Fruit fly (Drosophila melanogaster): ENCODE data around the gene CG1146.

- TF ChIP-seq Pif1A (GFP tag; optimal IDR thresholded peaks at IDR 0.05) (peak; percentile 52), CG32121 (GFP tag; IDR thresholded peaks at IDR 0.05) (peak; percentile 26; the same call in 1 of the 2 replicates), CG17806 (tag; optimal IDR thresholded peaks at IDR 0.05) (peak; percentile 50), D1 (tag; optimal IDR thresholded peaks at IDR 0.05) (no peak), CG15710 (tag; optimal IDR thresholded peaks at IDR 0.05) (peak; percentile 28), CG4496 (GFP tag; IDR thresholded peaks at IDR 0.05) (peak; percentile 49; the same call in 2 of the 3 replicates), EcR (GFP tag; optimal IDR thresholded peaks at IDR 0.05) (no peak), CG13204 (GFP tag; optimal IDR thresholded peaks at IDR 0.05) (no peak), CG10348 (GFP tag; IDR thresholded peaks at IDR 0.05) (no peak), CG9948 (tag; optimal IDR thresholded peaks at IDR 0.05) (peak; percentile 29), fd96Ca (GFP tag; IDR thresholded peaks at IDR 0.05) (peak; percentile 56; the same call in 1 of the 3 replicates)
These were observed 7.1 kb upstream of the CG1146 start for dm6 chr3L:2481470-2481869.

Data from whole organism, pupa.